Worm (Caenorhabditis elegans) whole organism, L4 larva: Measurements from ENCODE around the gene fat-7.

Source experiments
- F26F4.8 ChIP-seq: fragments of 200-800 bp; sonication (Bioruptor generic); conservative IDR thresholded peaks from 2 replicates; pipeline ENCODE4 v1.3.6; 2022; ENCODE audit warnings: missing genetic modification characterization, missing compliant biosample characterization
- aly-2 ChIP-seq: sonication (generic microtip); optimal IDR thresholded peaks from 2 replicates; lab custom pipeline; 2018; ENCODE audit warnings: missing biosample characterization, missing genetic modification characterization
- ceh-82 ChIP-seq: sonication (generic microtip); optimal IDR thresholded peaks from 2 replicates; lab custom pipeline; 2017; ENCODE audit warnings: missing biosample characterization, missing genetic modification characterization
- lin-15B ChIP-seq: fragments of 150-350 bp; sonication (generic microtip); optimal IDR thresholded peaks from 3 replicates; lab custom pipeline; 2014; ENCODE audit warnings: missing biosample characterization, missing genetic modification characterization
- mdl-1 ChIP-seq, 2 experiments: fragments of 150-350 bp in 1 of 2; sonication (generic microtip) in 1 of 2; optimal IDR thresholded peaks; 2 replicates each; lab custom pipeline; 2014 to 2017; ENCODE audit warnings: missing biosample characterization in 2 of 2, missing genetic modification characterization in 2 of 2
- mxl-2 ChIP-seq: fragments of 200-800 bp; sonication (Bioruptor generic); conservative IDR thresholded peaks from 2 replicates; pipeline ENCODE4 v1.3.6; 2022; ENCODE audit warnings: missing genetic modification reagents, missing genetic modification characterization, missing compliant biosample characterization

- TF ChIP-seq F26F4.8 (no peak), mdl-1 (tag; optimal IDR thresholded peaks at IDR 0.05; lab: Kevin White, UChicago) (no peak), mxl-2 (GFP tag; lab: Robert Waterston, UW) (no peak), ceh-82 (tag; lab: Kevin White, UChicago) (no peak), lin-15B (no peak), aly-2 (tag; lab: Kevin White, UChicago) (no peak)
Measured at ce11 chrV:7157089-7157488, 4.1 kb upstream of the fat-7 start, which contains the start of gene ugt-39.
